Fruit fly (Drosophila melanogaster) whole organism, embryonic: ENCODE results near the gene CG34303.

Experiments used
- Ada2b ChIP-seq: fragments of 200-800 bp; sonication (Bioruptor generic); IDR thresholded peaks from 2 replicates; pipeline ENCODE4 v1.3.6; 2022; ENCODE audit warnings: missing biosample characterization, missing genetic modification characterization
- Blimp-1 ChIP-seq: fragments of 200-800 bp; sonication (Bioruptor generic); optimal IDR thresholded peaks from 3 replicates; lab custom pipeline; 2018; ENCODE audit warnings: missing biosample characterization, missing genetic modification characterization, mild to moderate bottlenecking, moderate library complexity, missing genetic modification reagents
- CG10209 ChIP-seq: fragments of 200-800 bp; sonication (Bioruptor generic); optimal IDR thresholded peaks from 3 replicates; lab custom pipeline; 2017; ENCODE audit warnings: missing biosample characterization, mild to moderate bottlenecking, missing genetic modification characterization, missing genetic modification reagents
- CG12391 ChIP-seq: fragments of 200-800 bp; sonication (Bioruptor generic); optimal IDR thresholded peaks from 3 replicates; lab custom pipeline; 2018; ENCODE audit warnings: missing biosample characterization, mild to moderate bottlenecking, missing genetic modification characterization, moderate library complexity
- CG14667 ChIP-seq: fragments of 200-800 bp; sonication (Bioruptor generic); IDR thresholded peaks from 2 replicates; pipeline ENCODE4 v1.3.6; 2022; ENCODE audit warnings: missing biosample characterization, missing genetic modification characterization
- CG15269 ChIP-seq: fragments of 200-800 bp; sonication (Bioruptor generic); optimal IDR thresholded peaks from 2 replicates; lab custom pipeline; 2018; ENCODE audit warnings: missing biosample characterization, mild to moderate bottlenecking, missing genetic modification characterization, moderate library complexity
- CG1603 ChIP-seq: fragments of 200-800 bp; sonication (Bioruptor generic); optimal IDR thresholded peaks from 2 replicates; lab custom pipeline; 2019; ENCODE audit warnings: missing biosample characterization, mild to moderate bottlenecking, missing genetic modification characterization, moderate library complexity
- CG17802 ChIP-seq: fragments of 200-800 bp; sonication (Bioruptor generic); optimal IDR thresholded peaks from 2 replicates; lab custom pipeline; 2018; ENCODE audit warnings: missing biosample characterization, mild to moderate bottlenecking, missing genetic modification characterization, moderate library complexity
- CG2120 ChIP-seq: fragments of 200-800 bp; sonication (Bioruptor generic); optimal IDR thresholded peaks from 3 replicates; lab custom pipeline; 2016; ENCODE audit warnings: missing biosample characterization, missing genetic modification characterization
- CG2712 ChIP-seq: fragments of 200-800 bp; optimal IDR thresholded peaks from 3 replicates; lab custom pipeline; 2019; ENCODE audit warnings: missing biosample characterization, mild to moderate bottlenecking, missing genetic modification characterization, moderate library complexity
- CG2875 ChIP-seq: fragments of 200-800 bp; sonication (Bioruptor generic); optimal IDR thresholded peaks from 2 replicates; lab custom pipeline; 2017; ENCODE audit warnings: missing biosample characterization, mild to moderate bottlenecking, missing genetic modification characterization, missing genetic modification reagents
- CG33213 ChIP-seq: fragments of 200-800 bp; sonication (Bioruptor generic); optimal IDR thresholded peaks from 3 replicates; lab custom pipeline; 2016; ENCODE audit warnings: missing biosample characterization, missing genetic modification characterization
- CG6254 ChIP-seq: fragments of 200-800 bp; sonication (Bioruptor generic); optimal IDR thresholded peaks from 3 replicates; lab custom pipeline; 2017; ENCODE audit warnings: mild to moderate bottlenecking, missing biosample characterization, missing genetic modification reagents, missing genetic modification characterization
- CG6683 ChIP-seq: fragments of 200-800 bp; sonication (Bioruptor generic); optimal IDR thresholded peaks from 2 replicates; lab custom pipeline; 2017; ENCODE audit warnings: missing biosample characterization, mild to moderate bottlenecking, missing genetic modification characterization, missing genetic modification reagents
- CG6791 ChIP-seq: fragments of 200-800 bp; sonication (Bioruptor generic); IDR thresholded peaks from 3 replicates; pipeline ENCODE4 v1.3.6; 2022; ENCODE audit warnings: missing biosample characterization, missing genetic modification characterization; ENCODE audit not compliant: partially characterized antibody
- CG6854 ChIP-seq: fragments of 200-800 bp; sonication (Bioruptor generic); optimal IDR thresholded peaks from 3 replicates; lab custom pipeline; 2017; ENCODE audit warnings: missing biosample characterization, mild to moderate bottlenecking, missing genetic modification characterization
- CG7357 ChIP-seq: fragments of 200-800 bp; sonication (Bioruptor generic); IDR thresholded peaks from 3 replicates; pipeline ENCODE4 v1.3.6; 2022; ENCODE audit warnings: missing biosample characterization, missing genetic modification characterization
- CG8290 ChIP-seq, 3 experiments: fragments of 200-800 bp; sonication (Bioruptor generic); optimal IDR thresholded peaks; 2 replicates each; lab custom pipeline; 2016 to 2019; ENCODE audit warnings: missing biosample characterization in 3 of 3, missing genetic modification characterization in 3 of 3, mild to moderate bottlenecking in 2 of 3, moderate library complexity in 1 of 3
- CG8388 ChIP-seq: fragments of 200-800 bp; sonication (Bioruptor generic); optimal IDR thresholded peaks from 2 replicates; lab custom pipeline; 2019; ENCODE audit warnings: missing biosample characterization, mild to moderate bottlenecking, missing genetic modification characterization, moderate library complexity
- CG8765 ChIP-seq: fragments of 200-800 bp; sonication (Bioruptor generic); IDR thresholded peaks from 2 replicates; pipeline ENCODE4 v1.3.6; 2022; ENCODE audit warnings: missing biosample characterization, missing genetic modification characterization
- CG8944 ChIP-seq: fragments of 200-800 bp; sonication (Bioruptor generic); optimal IDR thresholded peaks from 3 replicates; lab custom pipeline; 2016; ENCODE audit warnings: missing biosample characterization, missing genetic modification characterization
- CG9797 ChIP-seq: fragments of 200-800 bp; sonication (Bioruptor generic); optimal IDR thresholded peaks from 3 replicates; lab custom pipeline; 2018; ENCODE audit warnings: missing biosample characterization, mild to moderate bottlenecking, missing genetic modification characterization
- CG9817 ChIP-seq: fragments of 200-800 bp; sonication (Bioruptor generic); optimal IDR thresholded peaks from 2 replicates; lab custom pipeline; 2018; ENCODE audit warnings: missing biosample characterization, mild to moderate bottlenecking, missing genetic modification characterization, moderate library complexity
- Chrac-16 ChIP-seq: fragments of 200-800 bp; sonication (Bioruptor generic); optimal IDR thresholded peaks from 3 replicates; lab custom pipeline; 2016; ENCODE audit warnings: missing biosample characterization, missing genetic modification characterization
- Dek ChIP-seq: fragments of 200-800 bp; sonication (Bioruptor generic); optimal IDR thresholded peaks from 3 replicates; lab custom pipeline; 2019; ENCODE audit warnings: missing biosample characterization, mild to moderate bottlenecking, missing genetic modification characterization, moderate library complexity
- Dref ChIP-seq: fragments of 200-800 bp; sonication (Bioruptor generic); IDR thresholded peaks from 2 replicates; pipeline ENCODE4 v1.3.6; 2022; ENCODE audit warnings: missing biosample characterization, missing genetic modification characterization
- Ets65A ChIP-seq: fragments of 200-800 bp; sonication (Bioruptor generic); peaks from one replicate; lab custom pipeline; 2016; ENCODE audit warnings: missing biosample characterization, missing genetic modification characterization
- HmgD ChIP-seq: fragments of 200-800 bp; sonication (Bioruptor generic); optimal IDR thresholded peaks from 3 replicates; lab custom pipeline; 2016; ENCODE audit warnings: missing biosample characterization, missing genetic modification characterization
- Hr51 ChIP-seq, 2 experiments: fragments of 200-800 bp; sonication (Bioruptor generic); optimal IDR thresholded peaks; 2 replicates in 1 of 2; 3 replicates in 1 of 2; lab custom pipeline; 2016 to 2018; ENCODE audit warnings: missing biosample characterization in 2 of 2, missing genetic modification characterization in 2 of 2, mild to moderate bottlenecking in 1 of 2, moderate library complexity in 1 of 2
- Hsf ChIP-seq: fragments of 200-800 bp; sonication (Bioruptor generic); optimal IDR thresholded peaks from 3 replicates; lab custom pipeline; 2016; ENCODE audit warnings: missing biosample characterization, missing genetic modification characterization
- Lhr ChIP-seq: fragments of 200-800 bp; sonication (Bioruptor generic); optimal IDR thresholded peaks from 3 replicates; lab custom pipeline; 2017; ENCODE audit warnings: mild to moderate bottlenecking, missing biosample characterization, missing genetic modification reagents, missing genetic modification characterization
- Med ChIP-seq: fragments of 200-800 bp; sonication (Bioruptor generic); peaks from one replicate; lab custom pipeline; 2016; ENCODE audit warnings: missing biosample characterization, missing genetic modification characterization, mild to moderate bottlenecking, inconsistent platforms, moderate library complexity
- ab ChIP-seq: fragments of 200-800 bp; sonication (Bioruptor generic); optimal IDR thresholded peaks from 2 replicates; lab custom pipeline; 2016; ENCODE audit warnings: missing biosample characterization, missing genetic modification characterization
- abd-A ChIP-seq: fragments of 200-800 bp; sonication (Bioruptor generic); optimal IDR thresholded peaks from 3 replicates; lab custom pipeline; 2019; ENCODE audit warnings: missing biosample characterization, mild to moderate bottlenecking, missing genetic modification characterization, moderate library complexity
- bigmax ChIP-seq: fragments of 200-800 bp; sonication (Bioruptor generic); optimal IDR thresholded peaks from 2 replicates; lab custom pipeline; 2018; ENCODE audit warnings: missing biosample characterization, mild to moderate bottlenecking, missing genetic modification characterization
- ci ChIP-seq: fragments of 200-800 bp; sonication (Bioruptor generic); IDR thresholded peaks from 3 replicates; pipeline ENCODE4 v1.3.6; 2022; ENCODE audit warnings: missing biosample characterization, missing genetic modification characterization
- crc ChIP-seq: fragments of 200-800 bp; sonication (Bioruptor generic); optimal IDR thresholded peaks from 2 replicates; lab custom pipeline; 2016; ENCODE audit warnings: missing biosample characterization, missing genetic modification characterization
- crp ChIP-seq, 2 experiments: fragments of 200-800 bp; sonication (Bioruptor generic); optimal IDR thresholded peaks; 2 replicates in 1 of 2; 3 replicates in 1 of 2; lab custom pipeline; 2017; ENCODE audit warnings: missing biosample characterization in 2 of 2, missing genetic modification characterization in 2 of 2, mild to moderate bottlenecking in 1 of 2, moderate library complexity in 1 of 2
- fd96Cb ChIP-seq: fragments of 200-800 bp; sonication (Bioruptor generic); optimal IDR thresholded peaks from 2 replicates; lab custom pipeline; 2018; ENCODE audit warnings: missing biosample characterization, mild to moderate bottlenecking, missing genetic modification characterization, moderate library complexity
- gcm2 ChIP-seq: fragments of 200-800 bp; sonication (Bioruptor generic); optimal IDR thresholded peaks from 2 replicates; lab custom pipeline; 2016; ENCODE audit warnings: missing biosample characterization, missing genetic modification characterization
- ind ChIP-seq: fragments of 200-800 bp; sonication (Bioruptor generic); optimal IDR thresholded peaks from 3 replicates; lab custom pipeline; 2016; ENCODE audit warnings: missing biosample characterization, missing genetic modification characterization
- jumu ChIP-seq: fragments of 200-800 bp; sonication (Bioruptor generic); optimal IDR thresholded peaks from 3 replicates; lab custom pipeline; 2016; ENCODE audit warnings: missing biosample characterization, missing genetic modification characterization
- ken ChIP-seq: fragments of 200-800 bp; sonication (Bioruptor generic); IDR thresholded peaks from 3 replicates; pipeline ENCODE4 v1.3.6; 2022; ENCODE audit warnings: missing biosample characterization, missing genetic modification characterization
- lbe ChIP-seq: fragments of 200-800 bp; sonication (Bioruptor generic); optimal IDR thresholded peaks from 2 replicates; lab custom pipeline; 2016; ENCODE audit warnings: missing biosample characterization, mild to moderate bottlenecking, missing genetic modification characterization
- nmo ChIP-seq: fragments of 200-800 bp; sonication (Bioruptor generic); optimal IDR thresholded peaks from 2 replicates; lab custom pipeline; 2018; ENCODE audit warnings: missing biosample characterization, mild to moderate bottlenecking, missing genetic modification characterization, moderate library complexity
- so ChIP-seq: fragments of 200-800 bp; sonication (Bioruptor generic); IDR thresholded peaks from 3 replicates; pipeline ENCODE4 v1.3.6; 2022; ENCODE audit warnings: missing biosample characterization, missing genetic modification characterization
- tna ChIP-seq: fragments of 200-800 bp; sonication (Bioruptor generic); IDR thresholded peaks from 2 replicates; pipeline ENCODE4 v1.3.6; 2022; ENCODE audit warnings: missing biosample characterization, missing genetic modification characterization; ENCODE audit not compliant: partially characterized antibody

Gene CG34303

dm6 chr3R:10139649-10140598, 11.8 kb downstream of the CG34303 start, which contains the start of gene tws (continued):
- TF ChIP-seq CG2120 (GFP tag; lab: Kevin White, UChicago) (peak; percentile 50), CG6683 (GFP tag; lab: Kevin White, UChicago) (no peak), CG7357 (GFP tag; lab: Robert Waterston, UW) (0 out of 3 replicates have a peak, but pooled peaks have one; percentile 35), CG8290 (GFP tag; optimal IDR thresholded peaks at IDR 0.05; lab: Kevin White, UChicago) (no peak), CG8290 (tag; optimal IDR thresholded peaks at IDR 0.05; lab: Kevin White, UChicago) (peak in 1 of 2 experiments; percentile 94), bigmax (GFP tag; lab: Kevin White, UChicago) (no peak), CG17802 (tag; lab: Kevin White, UChicago) (no peak), CG8765 (GFP tag; lab: Robert Waterston, UW) (no peak), CG2875 (peak; percentile 18), CG33213 (GFP tag; lab: Kevin White, UChicago) (peak; percentile 19), Med (GFP tag; lab: Kevin White, UChicago) (peak; percentile 94), CG9817 (tag; lab: Kevin White, UChicago) (peak; percentile 37), Ada2b (peak; percentile 58), Dref (no peak), lbe (GFP tag; lab: Kevin White, UChicago) (no peak), so (GFP tag; lab: Robert Waterston, UW) (peak; percentile 86; the same call in 2 of the 3 replicates), CG2712 (tag; lab: Kevin White, UChicago) (peak; percentile 26), ab (no peak), fd96Cb (tag; lab: Kevin White, UChicago) (peak; percentile 19), crc (GFP tag; lab: Kevin White, UChicago) (peak; percentile 6), crp (GFP tag; optimal IDR thresholded peaks at IDR 0.05; lab: Kevin White, UChicago) (no peak), CG9797 (GFP tag; lab: Kevin White, UChicago) (no peak), gcm2 (peak; percentile 2), CG8944 (GFP tag; lab: Kevin White, UChicago) (no peak), Chrac-16 (GFP tag; lab: Kevin White, UChicago) (no peak), CG6254 (GFP tag; lab: Kevin White, UChicago) (peak; percentile 54), Blimp-1 (GFP tag; lab: Kevin White, UChicago) (peak; percentile 32), CG6854 (GFP tag; lab: Kevin White, UChicago) (peak; percentile 53), CG10209 (GFP tag; lab: Kevin White, UChicago) (peak; percentile 66), Hsf (GFP tag; lab: Kevin White, UChicago) (peak; percentile 39), tna (no peak; the same call in 1 of the 2 replicates), Lhr (GFP tag; lab: Kevin White, UChicago) (no peak), CG12391 (peak; percentile 29), HmgD (GFP tag; lab: Kevin White, UChicago) (no peak), jumu (no peak), nmo (GFP tag; lab: Kevin White, UChicago) (peak; percentile 23), ci (GFP tag; lab: Robert Waterston, UW) (peak; percentile 53; the same call in 2 of the 3 replicates), Ets65A (GFP tag; lab: Kevin White, UChicago) (peak; percentile 54), CG14667 (GFP tag; lab: Robert Waterston, UW) (no peak), abd-A (tag; lab: Kevin White, UChicago) (peak; percentile 92), Dek (peak; percentile 56), ind (GFP tag; lab: Kevin White, UChicago) (peak; percentile 2), ken (GFP tag; lab: Robert Waterston, UW) (no peak), CG6791 (0 out of 3 replicates have a peak, but pooled peaks have one; percentile 37), Hr51 (GFP tag; optimal IDR thresholded peaks at IDR 0.05; lab: Kevin White, UChicago) (peak in 1 of 2 experiments; percentile 61), CG1603 (tag; lab: Kevin White, UChicago) (peak; percentile 72), CG15269 (tag; lab: Kevin White, UChicago) (peak; percentile 65), CG8388 (GFP tag; lab: Kevin White, UChicago) (peak; percentile 6)
